Fruit fly (Drosophila melanogaster) whole organism, embryonic: ENCODE data around the gene CG1572.
A peak's percentile ranks its signal among the peaks of the same experiment; 100 is the strongest.

Source experiments
- B-H2 ChIP-seq: fragments of 200-800 bp; sonication (Bioruptor generic); optimal IDR thresholded peaks from 2 replicates; lab custom pipeline; 2018; ENCODE audit warnings: missing biosample characterization, mild to moderate bottlenecking, missing genetic modification characterization
- CG10147 ChIP-seq: fragments of 200-800 bp; sonication (Bioruptor generic); optimal IDR thresholded peaks from 2 replicates; lab custom pipeline; 2019; ENCODE audit warnings: missing biosample characterization, mild to moderate bottlenecking, missing genetic modification characterization, moderate library complexity
- CG10267 ChIP-seq: fragments of 200-800 bp; sonication (Bioruptor generic); optimal IDR thresholded peaks from 2 replicates; lab custom pipeline; 2018; ENCODE audit warnings: missing biosample characterization, mild to moderate bottlenecking, missing genetic modification characterization, moderate library complexity
- CG12071 ChIP-seq: fragments of 200-800 bp; sonication (Bioruptor generic); optimal IDR thresholded peaks from 3 replicates; lab custom pipeline; 2018; ENCODE audit warnings: missing biosample characterization, mild to moderate bottlenecking, missing genetic modification characterization
- CG12236 ChIP-seq: fragments of 200-800 bp; sonication (Bioruptor generic); optimal IDR thresholded peaks from 2 replicates; lab custom pipeline; 2016; ENCODE audit warnings: missing biosample characterization, missing genetic modification characterization
- CG12391 ChIP-seq: fragments of 200-800 bp; sonication (Bioruptor generic); optimal IDR thresholded peaks from 3 replicates; lab custom pipeline; 2018; ENCODE audit warnings: missing biosample characterization, mild to moderate bottlenecking, missing genetic modification characterization, moderate library complexity
- CG12769 ChIP-seq: fragments of 200-800 bp; sonication (Bioruptor generic); optimal IDR thresholded peaks from 2 replicates; lab custom pipeline; 2019; ENCODE audit warnings: missing biosample characterization, mild to moderate bottlenecking, missing genetic modification characterization, moderate library complexity
- CG14014 ChIP-seq: fragments of 200-800 bp; sonication (Bioruptor generic); IDR thresholded peaks from 2 replicates; pipeline ENCODE4 v1.3.6; 2022; ENCODE audit warnings: missing biosample characterization, missing genetic modification characterization
- CG14710 ChIP-seq: fragments of 200-800 bp; sonication (Bioruptor generic); optimal IDR thresholded peaks from 3 replicates; lab custom pipeline; 2019; ENCODE audit warnings: missing biosample characterization, mild to moderate bottlenecking, missing genetic modification characterization, moderate library complexity
- CG1529 ChIP-seq: fragments of 200-800 bp; sonication (Bioruptor generic); optimal IDR thresholded peaks from 3 replicates; lab custom pipeline; 2018; ENCODE audit warnings: missing biosample characterization, missing genetic modification characterization
- CG17568 ChIP-seq: fragments of 200-800 bp; sonication (Bioruptor generic); optimal IDR thresholded peaks from 2 replicates; lab custom pipeline; 2018; ENCODE audit warnings: missing biosample characterization, mild to moderate bottlenecking, missing genetic modification characterization, moderate library complexity
- CG2678 ChIP-seq: fragments of 200-800 bp; sonication (Bioruptor generic); optimal IDR thresholded peaks from 3 replicates; lab custom pipeline; 2019; ENCODE audit warnings: missing biosample characterization, mild to moderate bottlenecking, missing genetic modification characterization, moderate library complexity
- CG2889 ChIP-seq: fragments of 200-800 bp; sonication (Bioruptor generic); IDR thresholded peaks from 3 replicates; pipeline ENCODE4 v1.3.6; 2022; ENCODE audit warnings: missing biosample characterization, missing genetic modification characterization
- CG31388 ChIP-seq: fragments of 200-800 bp; sonication (Bioruptor generic); optimal IDR thresholded peaks from 2 replicates; lab custom pipeline; 2016; ENCODE audit warnings: missing biosample characterization, missing genetic modification characterization
- CG32767 ChIP-seq: fragments of 200-800 bp; sonication (Bioruptor generic); IDR thresholded peaks from 2 replicates; pipeline ENCODE4 v1.3.6; 2022; ENCODE audit warnings: missing biosample characterization, missing genetic modification characterization
- CG34376 ChIP-seq: fragments of 200-800 bp; sonication (Bioruptor generic); optimal IDR thresholded peaks from 2 replicates; lab custom pipeline; 2018; ENCODE audit warnings: missing biosample characterization, mild to moderate bottlenecking, missing genetic modification characterization
- CG4404 ChIP-seq: fragments of 200-800 bp; sonication (Bioruptor generic); IDR thresholded peaks from 2 replicates; pipeline ENCODE4 v1.3.6; 2022; ENCODE audit warnings: missing biosample characterization, missing genetic modification characterization
- CG5180 ChIP-seq: fragments of 200-800 bp; sonication (Bioruptor generic); optimal IDR thresholded peaks from 3 replicates; lab custom pipeline; 2017; ENCODE audit warnings: missing biosample characterization, missing genetic modification characterization, mild to moderate bottlenecking, moderate library complexity, missing genetic modification reagents
- CG5953 ChIP-seq: fragments of 200-800 bp; sonication (Bioruptor generic); IDR thresholded peaks from 2 replicates; pipeline ENCODE4 v1.3.6; 2022; ENCODE audit warnings: missing biosample characterization, missing genetic modification characterization
- CG6854 ChIP-seq: fragments of 200-800 bp; sonication (Bioruptor generic); optimal IDR thresholded peaks from 3 replicates; lab custom pipeline; 2017; ENCODE audit warnings: missing biosample characterization, mild to moderate bottlenecking, missing genetic modification characterization
- CG8281 ChIP-seq: fragments of 200-800 bp; sonication (Bioruptor generic); optimal IDR thresholded peaks from 2 replicates; lab custom pipeline; 2018; ENCODE audit warnings: missing biosample characterization, mild to moderate bottlenecking, missing genetic modification characterization, moderate library complexity
- CG9609 ChIP-seq: fragments of 200-800 bp; sonication (Bioruptor generic); optimal IDR thresholded peaks from 3 replicates; lab custom pipeline; 2016; ENCODE audit warnings: missing biosample characterization, missing genetic modification characterization
- CHES-1-like ChIP-seq: fragments of 200-800 bp; sonication (Bioruptor generic); optimal IDR thresholded peaks from 2 replicates; lab custom pipeline; 2016; ENCODE audit warnings: missing biosample characterization, missing genetic modification characterization
- D ChIP-seq, 2 experiments: fragments of 200-800 bp in 1 of 2; fragments of >200 bp in 1 of 2; sonication (Bioruptor generic) in 1 of 2; optimal IDR thresholded peaks; 2 replicates in 1 of 2; 3 replicates in 1 of 2; lab custom pipeline; 2017; ENCODE audit warnings: mild to moderate bottlenecking in 1 of 2, missing biosample characterization in 1 of 2, missing genetic modification characterization in 1 of 2, missing genetic modification reagents in 1 of 2
- Doc2 ChIP-seq: fragments of 200-800 bp; sonication (Bioruptor generic); IDR thresholded peaks from 2 replicates; pipeline ENCODE4 v1.3.6; 2022; ENCODE audit warnings: missing biosample characterization, missing genetic modification characterization
- Dp ChIP-seq: fragments of 200-800 bp; sonication (Bioruptor generic); optimal IDR thresholded peaks from 2 replicates; lab custom pipeline; 2018; ENCODE audit warnings: missing biosample characterization, mild to moderate bottlenecking, missing genetic modification characterization, moderate library complexity
- ERR ChIP-seq: fragments of 200-800 bp; sonication (Bioruptor generic); optimal IDR thresholded peaks from 2 replicates; lab custom pipeline; 2016; ENCODE audit warnings: missing biosample characterization, missing genetic modification characterization
- Ets65A ChIP-seq: fragments of 200-800 bp; sonication (Bioruptor generic); peaks from one replicate; lab custom pipeline; 2016; ENCODE audit warnings: missing biosample characterization, missing genetic modification characterization
- HmgZ ChIP-seq: fragments of 200-800 bp; sonication (Bioruptor generic); optimal IDR thresholded peaks from 2 replicates; lab custom pipeline; 2018; ENCODE audit warnings: missing biosample characterization, mild to moderate bottlenecking, missing genetic modification characterization
- Meics ChIP-seq: fragments of 200-800 bp; sonication (Bioruptor generic); optimal IDR thresholded peaks from 2 replicates; lab custom pipeline; 2017; ENCODE audit warnings: missing biosample characterization, mild to moderate bottlenecking, missing genetic modification characterization
- NC2α ChIP-seq: fragments of 200-800 bp; sonication (Bioruptor generic); optimal IDR thresholded peaks from 2 replicates; lab custom pipeline; 2016; ENCODE audit warnings: missing biosample characterization, missing genetic modification characterization
- Pdp1 ChIP-seq, 2 experiments: fragments of 200-800 bp; sonication (Bioruptor generic); optimal IDR thresholded peaks; 3 replicates each; lab custom pipeline; 2016; ENCODE audit warnings: missing biosample characterization in 2 of 2, missing genetic modification characterization in 2 of 2, mild to moderate bottlenecking in 1 of 2, moderate library complexity in 1 of 2
- Sry-δ ChIP-seq: fragments of 200-800 bp; sonication (Bioruptor generic); optimal IDR thresholded peaks from 2 replicates; lab custom pipeline; 2016; ENCODE audit warnings: missing biosample characterization, missing genetic modification characterization
- Ssrp ChIP-seq: fragments of 200-800 bp; sonication (Bioruptor generic); optimal IDR thresholded peaks from 2 replicates; lab custom pipeline; 2018; ENCODE audit warnings: missing biosample characterization, mild to moderate bottlenecking, missing genetic modification characterization, moderate library complexity
- Vsx1 ChIP-seq: fragments of 200-800 bp; sonication (Bioruptor generic); optimal IDR thresholded peaks from 2 replicates; lab custom pipeline; 2017; ENCODE audit warnings: missing biosample characterization, mild to moderate bottlenecking, missing genetic modification characterization, missing genetic modification reagents
- disco-r ChIP-seq: fragments of 200-800 bp; sonication (Bioruptor generic); optimal IDR thresholded peaks from 2 replicates; lab custom pipeline; 2016; ENCODE audit warnings: missing biosample characterization, missing genetic modification characterization
- ems ChIP-seq: fragments of 200-800 bp; sonication (Bioruptor generic); optimal IDR thresholded peaks from 3 replicates; lab custom pipeline; 2016; ENCODE audit warnings: missing biosample characterization, missing genetic modification characterization
- eve ChIP-seq, 2 experiments: fragments of >200 bp; optimal IDR thresholded peaks; 2 replicates each; lab custom pipeline; 2017; ENCODE audit warnings: missing biosample characterization in 2 of 2, missing genetic modification characterization in 2 of 2
- gsb ChIP-seq: fragments of 200-800 bp; sonication (Bioruptor generic); IDR thresholded peaks from 2 replicates; pipeline ENCODE4 v1.3.6; 2022; ENCODE audit warnings: missing biosample characterization, missing genetic modification characterization
- hbn ChIP-seq: fragments of 200-800 bp; sonication (Bioruptor generic); IDR thresholded peaks from 2 replicates; pipeline ENCODE4 v1.3.6; 2022; ENCODE audit warnings: missing biosample characterization, missing genetic modification characterization; ENCODE audit not compliant: partially characterized antibody
- lov ChIP-seq, 2 experiments: fragments of 200-800 bp in 1 of 2; fragments of >200 bp in 1 of 2; sonication (Bioruptor generic) in 1 of 2; IDR thresholded peaks in 1 of 2; optimal IDR thresholded peaks in 1 of 2; 2 replicates in 1 of 2; 3 replicates in 1 of 2; pipeline versions ENCODE4 v1.3.6 to Lab custom; 2017 to 2022; ENCODE audit warnings: missing biosample characterization in 1 of 2, missing genetic modification characterization in 1 of 2
- phol ChIP-seq: fragments of 200-800 bp; sonication (Bioruptor generic); optimal IDR thresholded peaks from 3 replicates; lab custom pipeline; 2018; ENCODE audit warnings: missing biosample characterization, mild to moderate bottlenecking, missing genetic modification characterization, moderate library complexity
- row ChIP-seq: fragments of 200-800 bp; sonication (Bioruptor generic); IDR thresholded peaks from 3 replicates; pipeline ENCODE4 v1.3.6; 2022; ENCODE audit warnings: missing biosample characterization, missing genetic modification characterization
- run ChIP-seq: fragments of 200-800 bp; sonication (Bioruptor generic); optimal IDR thresholded peaks from 3 replicates; lab custom pipeline; 2018; ENCODE audit warnings: missing biosample characterization, mild to moderate bottlenecking, missing genetic modification characterization
- sc ChIP-seq, 3 experiments: fragments of >200 bp in 2 of 3; fragments of 200-800 bp in 1 of 3; sonication (Bioruptor generic) in 1 of 3; optimal IDR thresholded peaks; 2 replicates in 2 of 3; 3 replicates in 1 of 3; lab custom pipeline; 2017; ENCODE audit warnings: mild to moderate bottlenecking in 1 of 3, missing biosample characterization in 1 of 3, missing genetic modification characterization in 1 of 3, missing genetic modification reagents in 1 of 3
- slp2 ChIP-seq: fragments of 200-800 bp; sonication (Bioruptor generic); optimal IDR thresholded peaks from 2 replicates; lab custom pipeline; 2016; ENCODE audit warnings: missing biosample characterization, missing genetic modification characterization
- sug ChIP-seq: fragments of 200-800 bp; optimal IDR thresholded peaks from 2 replicates; lab custom pipeline; 2019; ENCODE audit warnings: missing biosample characterization, mild to moderate bottlenecking, missing genetic modification characterization, moderate library complexity
- vfl ChIP-seq: fragments of 200-800 bp; sonication (Bioruptor generic); optimal IDR thresholded peaks from 2 replicates; lab custom pipeline; 2016; ENCODE audit warnings: missing biosample characterization, missing genetic modification characterization
- vnd ChIP-seq: fragments of 200-800 bp; sonication (Bioruptor generic); IDR thresholded peaks from 3 replicates; pipeline ENCODE4 v1.3.6; 2022; ENCODE audit warnings: missing biosample characterization, missing genetic modification characterization; ENCODE audit not compliant: partially characterized antibody

Gene CG1572

DNA sequence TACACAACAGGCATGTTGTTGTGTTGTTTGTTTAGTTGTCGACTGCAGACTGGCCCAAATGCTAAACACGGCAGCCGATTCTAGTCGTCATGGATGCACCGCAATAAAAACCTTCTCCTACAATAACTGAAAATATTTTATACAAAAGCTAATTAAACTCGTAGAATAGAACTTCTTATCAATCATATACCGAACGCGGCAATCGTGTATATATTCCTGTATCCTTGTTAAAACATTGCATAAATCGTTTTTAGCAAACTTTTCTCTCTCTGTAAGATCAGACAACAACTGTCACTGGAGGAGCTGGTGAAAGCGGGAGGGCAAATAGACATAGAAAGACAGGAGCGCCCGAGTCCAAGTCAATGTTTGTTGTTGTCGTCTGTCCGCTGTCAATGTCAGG is 9.8 kb downstream of the CG1572 start (continued):
- TF ChIP-seq row (GFP tag; lab: Robert Waterston, UW) (peak; percentile 47; the same call in 1 of the 3 replicates), ERR (GFP tag; lab: Kevin White, UChicago) (no peak), CG10267 (tag; lab: Kevin White, UChicago) (peak; percentile 64), NC2α (GFP tag; lab: Kevin White, UChicago) (peak; percentile 34), hbn (GFP tag; lab: Robert Waterston, UW) (no peak), CG2889 (GFP tag; lab: Robert Waterston, UW) (no peak), CG12391 (tag; lab: Kevin White, UChicago) (peak; percentile 47), CG14710 (peak; percentile 64), vfl (GFP tag; lab: Kevin White, UChicago) (no peak), sug (tag; lab: Kevin White, UChicago) (no peak), slp2 (GFP tag; lab: Kevin White, UChicago) (peak; percentile 19), sc (optimal IDR thresholded peaks at IDR 0.05; lab: Kevin White, UChicago) (no peak), sc (GFP tag; optimal IDR thresholded peaks at IDR 0.05; lab: Kevin White, UChicago) (no peak), CG1529 (GFP tag; lab: Kevin White, UChicago) (no peak), CG8281 (tag; lab: Kevin White, UChicago) (no peak), CG10147 (GFP tag; lab: Kevin White, UChicago) (peak; percentile 3), disco-r (GFP tag; lab: Kevin White, UChicago) (no peak), CG34376 (GFP tag; lab: Kevin White, UChicago) (no peak), CG4404 (GFP tag; lab: Robert Waterston, UW) (no peak), CG12236 (GFP tag; lab: Kevin White, UChicago) (peak; percentile 3), D (optimal IDR thresholded peaks at IDR 0.05; lab: Kevin White, UChicago) (no peak), D (GFP tag; optimal IDR thresholded peaks at IDR 0.05; lab: Kevin White, UChicago) (peak; percentile 54), Ssrp (tag; lab: Kevin White, UChicago) (peak; percentile 47), Meics (GFP tag; lab: Kevin White, UChicago) (no peak), gsb (no peak), Doc2 (no peak), CG32767 (no peak), vnd (GFP tag; lab: Robert Waterston, UW) (no peak), Dp (GFP tag; lab: Kevin White, UChicago) (no peak), CG5953 (no peak), HmgZ (tag; lab: Kevin White, UChicago) (no peak), CG17568 (GFP tag; lab: Kevin White, UChicago) (no peak), CG9609 (GFP tag; lab: Kevin White, UChicago) (no peak), CHES-1-like (GFP tag; lab: Kevin White, UChicago) (peak; percentile 6), CG6854 (GFP tag; lab: Kevin White, UChicago) (no peak), CG2678 (peak; percentile 53), B-H2 (GFP tag; lab: Kevin White, UChicago) (no peak), run (tag; lab: Kevin White, UChicago) (no peak), Ets65A (peak; percentile 72), CG31388 (GFP tag; lab: Kevin White, UChicago) (no peak), CG5180 (GFP tag; lab: Kevin White, UChicago) (no peak), phol (tag; lab: Kevin White, UChicago) (peak; percentile 58), CG14014 (GFP tag; lab: Robert Waterston, UW) (no peak), Vsx1 (GFP tag; lab: Kevin White, UChicago) (no peak), lov (optimal IDR thresholded peaks at IDR 0.05; lab: Kevin White, UChicago) (no peak), lov (GFP tag; IDR thresholded peaks at IDR 0.05; lab: Robert Waterston, UW) (no peak), ems (GFP tag; lab: Kevin White, UChicago) (no peak), CG12071 (GFP tag; lab: Kevin White, UChicago) (no peak), CG12769 (tag; lab: Kevin White, UChicago) (no peak), Sry-δ (GFP tag; lab: Kevin White, UChicago) (no peak), Pdp1 (GFP tag; optimal IDR thresholded peaks at IDR 0.05; lab: Kevin White, UChicago) (peak; percentile 40 to 42), eve (GFP tag; optimal IDR thresholded peaks at IDR 0.05; lab: Kevin White, UChicago) (peak in 1 of 2 experiments; percentile 14)
